Worm (Caenorhabditis elegans) whole organism, young adult: ENCODE results near the gene Y41D4A.1.

ENCODE experiments used
- F22D6.2 ChIP-seq: sonication (generic microtip); optimal IDR thresholded peaks from 2 replicates; lab custom pipeline; 2016; ENCODE audit warnings: mild to moderate bottlenecking, missing genetic modification characterization, missing compliant biosample characterization
- Y95B8A.8 ChIP-seq: fragments of 200-800 bp; sonication (Bioruptor generic); IDR thresholded peaks from 2 replicates; pipeline ENCODE4 v1.3.6; 2022; ENCODE audit warnings: missing genetic modification reagents, missing genetic modification characterization, missing compliant biosample characterization
- ceh-79 ChIP-seq: sonication (generic microtip); optimal IDR thresholded peaks from 2 replicates; lab custom pipeline; 2017; ENCODE audit warnings: mild to moderate bottlenecking, missing genetic modification characterization, missing compliant biosample characterization
- hmg-1.2 ChIP-seq: fragments of 200-800 bp; sonication (Bioruptor generic); IDR thresholded peaks from 2 replicates; pipeline ENCODE4 v1.3.6; 2022; ENCODE audit warnings: missing genetic modification reagents, missing genetic modification characterization, missing compliant biosample characterization
- hmg-20 ChIP-seq: fragments of 200-800 bp; sonication (Bioruptor generic); IDR thresholded peaks from 2 replicates; pipeline ENCODE4 v1.3.6; 2022; ENCODE audit warnings: missing genetic modification reagents, missing genetic modification characterization, missing compliant biosample characterization
- lin-35 ChIP-seq, 3 experiments: fragments of 150-350 bp in 2 of 3; sonication (generic microtip) in 1 of 3; optimal IDR thresholded peaks; 2 replicates each; lab custom pipeline; 2014 to 2018; ENCODE audit warnings: missing biosample characterization in 3 of 3, missing genetic modification characterization in 3 of 3, missing genetic modification reagents in 3 of 3
- madf-8 ChIP-seq: fragments of 200-800 bp; sonication (Bioruptor generic); conservative IDR thresholded peaks from 2 replicates; pipeline ENCODE4 v1.3.6; 2022; ENCODE audit warnings: missing genetic modification reagents, missing genetic modification characterization, missing compliant biosample characterization
- nfya-2 ChIP-seq: fragments of 200-800 bp; sonication (Bioruptor generic); IDR thresholded peaks from 2 replicates; pipeline ENCODE4 v1.3.6; 2022; ENCODE audit warnings: missing genetic modification reagents, missing genetic modification characterization, missing compliant biosample characterization
- pha-4 ChIP-seq: fragments of 150-350 bp; sonication (generic microtip); optimal IDR thresholded peaks from 2 replicates; lab custom pipeline; 2014; ENCODE audit warnings: missing biosample characterization, missing genetic modification reagents, missing genetic modification characterization
- tbp1 ChIP-seq: fragments of 200-800 bp; sonication (Bioruptor generic); optimal IDR thresholded peaks from 2 replicates; lab custom pipeline; 2018; ENCODE audit warnings: mild to moderate bottlenecking, missing genetic modification characterization, missing compliant biosample characterization
- unc-130 ChIP-seq: sonication (generic microtip); optimal IDR thresholded peaks from 2 replicates; lab custom pipeline; 2016; ENCODE audit warnings: missing genetic modification reagents, missing genetic modification characterization, missing compliant biosample characterization

DNA sequence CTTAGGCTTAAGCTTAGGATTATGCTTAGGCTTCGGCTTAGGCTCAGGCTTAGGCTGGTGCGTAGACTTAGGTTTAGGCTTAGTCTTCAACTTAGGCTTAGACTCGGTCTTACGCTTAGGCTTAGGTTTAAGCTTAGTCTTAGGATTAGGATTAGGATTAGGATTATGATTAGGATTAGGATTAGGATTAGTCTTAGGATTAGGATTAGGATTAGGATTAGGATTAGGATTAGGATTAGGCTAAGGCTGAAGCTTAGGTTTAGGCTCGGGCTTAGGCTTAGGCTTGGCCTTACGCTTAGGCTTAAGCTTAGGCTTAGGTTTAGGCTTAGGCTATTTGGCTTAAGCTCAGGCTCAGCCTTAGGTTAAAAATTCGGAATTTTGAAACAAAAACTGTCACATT, 13.2 kb downstream of the Y41D4A.1 start:
- TF ChIP-seq ceh-79 (no peak), unc-130 (GFP tag; lab: Kevin White, UChicago) (no peak), hmg-20 (GFP tag; lab: Robert Waterston, UW) (no peak), madf-8 (GFP tag; lab: Robert Waterston, UW) (no peak), pha-4 (tag; lab: Kevin White, UChicago) (no peak), F22D6.2 (no peak), lin-35 (GFP tag; optimal IDR thresholded peaks at IDR 0.05; lab: Kevin White, UChicago) (no peak), nfya-2 (GFP tag; lab: Robert Waterston, UW) (no peak), hmg-1.2 (GFP tag; lab: Robert Waterston, UW) (no peak), Y95B8A.8 (GFP tag; lab: Robert Waterston, UW) (no peak), tbp1 (GFP tag; lab: Kevin White, UChicago) (no peak)
